Worm (Caenorhabditis elegans) whole organism, L2 larva: ENCODE data around the gene ztf-20.

Experiments
- ZK546.5 ChIP-seq: sonication (generic microtip); optimal IDR thresholded peaks from 2 replicates; lab custom pipeline; 2017; ENCODE audit warnings: missing biosample characterization, missing genetic modification characterization
- crh-2 ChIP-seq: sonication (generic microtip); optimal IDR thresholded peaks from 2 replicates; lab custom pipeline; 2017; ENCODE audit warnings: missing biosample characterization, missing genetic modification characterization
- elt-1 ChIP-seq: fragments of 150-350 bp; optimal IDR thresholded peaks from 2 replicates; lab custom pipeline; 2014; ENCODE audit warnings: missing biosample characterization, missing genetic modification characterization
- elt-3 ChIP-seq: sonication (generic microtip); optimal IDR thresholded peaks from 2 replicates; lab custom pipeline; 2017; ENCODE audit warnings: missing biosample characterization, missing genetic modification characterization
- fos-1 ChIP-seq: fragments of 150-350 bp; optimal IDR thresholded peaks from 2 replicates; lab custom pipeline; 2014; ENCODE audit warnings: missing biosample characterization, missing genetic modification characterization
- lin-11 ChIP-seq: fragments of 150-350 bp; sonication (generic microtip); optimal IDR thresholded peaks from 2 replicates; lab custom pipeline; 2014; ENCODE audit warnings: missing biosample characterization, missing genetic modification characterization, inconsistent platforms, mixed read lengths
- lin-13 ChIP-seq: fragments of 150-350 bp; optimal IDR thresholded peaks from 2 replicates; lab custom pipeline; 2014; ENCODE audit warnings: missing biosample characterization, missing genetic modification reagents, missing genetic modification characterization
- lin-39 ChIP-seq: fragments of 150-350 bp; optimal IDR thresholded peaks from 2 replicates; lab custom pipeline; 2014; ENCODE audit warnings: missing biosample characterization, missing genetic modification reagents, missing genetic modification characterization
- nhr-12 ChIP-seq: fragments of 150-350 bp; optimal IDR thresholded peaks from 2 replicates; lab custom pipeline; 2014; ENCODE audit warnings: missing biosample characterization, missing genetic modification characterization
- nhr-6 ChIP-seq: fragments of 150-350 bp; optimal IDR thresholded peaks from 2 replicates; lab custom pipeline; 2014; ENCODE audit warnings: missing biosample characterization, missing genetic modification characterization
- nhr-77 ChIP-seq: fragments of 150-350 bp; optimal IDR thresholded peaks from 2 replicates; lab custom pipeline; 2014; ENCODE audit warnings: missing biosample characterization, missing genetic modification characterization
- peb-1 ChIP-seq: fragments of 150-350 bp; optimal IDR thresholded peaks from 2 replicates; lab custom pipeline; 2014; ENCODE audit warnings: missing biosample characterization, missing genetic modification characterization
- skn-1 ChIP-seq: sonication (generic microtip); optimal IDR thresholded peaks from 2 replicates; lab custom pipeline; 2017; ENCODE audit warnings: missing biosample characterization, missing genetic modification characterization
- ztf-4 ChIP-seq: fragments of 150-350 bp; optimal IDR thresholded peaks from 2 replicates; lab custom pipeline; 2014; ENCODE audit warnings: missing biosample characterization, missing genetic modification characterization

- TF ChIP-seq lin-39 (tag; lab: Kevin White, UChicago) (no peak), elt-3 (tag; lab: Kevin White, UChicago) (no peak), ZK546.5 (tag; lab: Kevin White, UChicago) (no peak), elt-1 (tag; lab: Kevin White, UChicago) (no peak), lin-11 (tag; lab: Kevin White, UChicago) (no peak), lin-13 (GFP tag; lab: Kevin White, UChicago) (no peak), nhr-77 (tag; lab: Kevin White, UChicago) (no peak), skn-1 (tag; lab: Kevin White, UChicago) (no peak), crh-2 (no peak), fos-1 (tag; lab: Kevin White, UChicago) (no peak), ztf-4 (no peak), nhr-12 (tag; lab: Kevin White, UChicago) (no peak), nhr-6 (tag; lab: Kevin White, UChicago) (no peak), peb-1 (tag; lab: Kevin White, UChicago) (no peak)
These were observed 19.6 kb downstream of the ztf-20 start, which contains the start of gene Y80D3A.8 for ce11 chrV:18940341-18940740.
